Worm (Caenorhabditis elegans): Measurements from ENCODE around the gene F08F8.10.

Gene F08F8.10

DNA sequence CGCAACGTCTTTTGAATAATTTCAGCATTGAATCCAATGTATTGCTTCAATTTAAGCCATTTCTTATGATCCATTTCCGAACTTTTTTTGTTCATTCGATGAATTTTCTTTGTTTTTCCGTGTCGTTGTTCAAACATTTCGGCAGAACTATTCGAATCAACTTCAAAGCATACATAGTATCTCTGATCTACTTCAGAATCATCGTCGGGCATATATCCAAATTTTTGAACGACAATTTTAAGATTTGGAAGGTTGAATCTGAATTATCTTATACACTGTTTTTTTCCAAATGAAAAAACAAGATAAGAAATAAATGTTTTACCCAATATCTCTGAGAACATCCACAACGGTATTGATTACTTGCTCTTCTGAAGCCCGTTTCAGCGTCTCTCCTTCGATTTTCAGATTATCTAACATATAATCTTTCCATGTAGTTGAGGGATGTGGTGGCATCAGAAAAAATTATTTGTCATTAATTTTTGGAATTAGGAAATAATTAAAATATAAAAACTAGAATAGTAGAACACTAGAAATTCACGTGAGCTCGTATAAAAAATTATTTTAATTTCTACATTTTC is 27.9 kb downstream of the F08F8.10 start, which contains the start of gene lab-2:
lab-2 (minus strand) TSS at position 453 of the 578 bp plus-strand sequence.
- TF ChIP-seq lin-54 (GFP tag; optimal IDR thresholded peaks at IDR 0.05) (peak; percentile 10), chd-7 (tag; optimal IDR thresholded peaks at IDR 0.05) (peak; percentile 52), F33H1.4 (GFP tag; IDR thresholded peaks at IDR 0.05) (no peak), bed-1 (GFP tag; IDR thresholded peaks at IDR 0.05) (no peak), cebp-1 (GFP tag; IDR thresholded peaks at IDR 0.05) (no peak), cebp-1 (tag; optimal IDR thresholded peaks at IDR 0.05) (peak; percentile 33), C06A6.2 (GFP tag; conservative IDR thresholded peaks at IDR 0.05) (0 out of 2 replicates have a peak, but pooled peaks have one; percentile 10), madf-6 (GFP tag; IDR thresholded peaks at IDR 0.05) (0 out of 2 replicates have a peak, but pooled peaks have one; percentile 34), snpc-1.1 (tag; optimal IDR thresholded peaks at IDR 0.05; ENCODE audit: insufficient read depth) (no peak), let-526 (GFP tag; IDR thresholded peaks at IDR 0.05) (0 out of 2 replicates have a peak, but pooled peaks have one; percentile 9), F52B5.7 (tag; optimal IDR thresholded peaks at IDR 0.05) (peak; percentile 67), atf-7 (tag; optimal IDR thresholded peaks at IDR 0.05) (peak; percentile 27), Y95B8A.8 (GFP tag; IDR thresholded peaks at IDR 0.05) (0 out of 2 replicates have a peak, but pooled peaks have one; percentile 8), nfya-1 (tag; optimal IDR thresholded peaks at IDR 0.05; ENCODE audit: borderline replicate concordance, insufficient read depth) (no peak), ets-4 (GFP tag; optimal IDR thresholded peaks at IDR 0.05) (no peak), lin-40 (tag; optimal IDR thresholded peaks at IDR 0.05) (peak; percentile 18), dpff-1 (tag; optimal IDR thresholded peaks at IDR 0.05) (peak; percentile 40), F57C9.4 (tag; optimal IDR thresholded peaks at IDR 0.05) (peak; percentile 70), attf-6 (GFP tag; IDR thresholded peaks at IDR 0.05) (no peak), pha-4 (tag; optimal IDR thresholded peaks at IDR 0.05) (no peak), athp-1 (tag; optimal IDR thresholded peaks at IDR 0.05) (peak; percentile 78), F37B4.10 (GFP tag; IDR thresholded peaks at IDR 0.05) (no peak), repo-1 (tag; optimal IDR thresholded peaks at IDR 0.05) (peak; percentile 67), B0035.1 (tag; optimal IDR thresholded peaks at IDR 0.05) (peak; percentile 26), nfyb-1 (GFP tag; IDR thresholded peaks at IDR 0.05) (peak; percentile 72; the same call in 1 of the 2 replicates), Y56A3A.18 (GFP tag; IDR thresholded peaks at IDR 0.05) (peak; percentile 65; the same call in 1 of the 2 replicates), fkh-3 (tag; optimal IDR thresholded peaks at IDR 0.05) (peak; percentile 27), zim-3 (tag; optimal IDR thresholded peaks at IDR 0.05) (peak; percentile 17), ama-1 (optimal IDR thresholded peaks at IDR 0.05) (peak; percentile 51), ama-1 (GFP tag; optimal IDR thresholded peaks at IDR 0.05) (no peak), tbp1 (GFP tag; optimal IDR thresholded peaks at IDR 0.05) (no peak), hmg-1.2 (GFP tag; IDR thresholded peaks at IDR 0.05) (no peak), bed-2 (GFP tag; IDR thresholded peaks at IDR 0.05) (no peak), Y53G8AR.9 (GFP tag; conservative IDR thresholded peaks at IDR 0.05) (peak; percentile 53; the same call in 1 of the 2 replicates), B0336.3 (GFP tag; IDR thresholded peaks at IDR 0.05) (peak; percentile 71)

DNA sequence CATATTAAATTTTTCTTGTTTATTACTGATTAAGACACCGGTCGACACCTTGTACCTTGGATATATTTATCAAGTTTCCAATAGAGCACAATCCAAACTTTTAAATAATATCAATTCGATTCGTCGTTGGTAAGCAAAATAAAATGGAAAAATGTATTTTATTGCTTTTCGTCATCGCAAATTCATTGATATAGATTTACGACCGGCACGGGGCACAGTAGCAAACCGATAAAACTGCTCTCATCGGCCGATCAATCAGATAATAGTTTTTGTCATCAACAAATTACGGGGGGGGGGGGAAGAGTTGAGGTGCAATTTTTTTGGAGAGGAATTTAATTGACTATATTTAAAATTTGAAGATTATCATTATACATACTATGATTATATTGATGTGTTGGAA is 33.9 kb downstream of the F08F8.10 start:
- peak; percentile 24 for TF ChIP-seq nhr-80 (tag; optimal IDR thresholded peaks at IDR 0.05)
- no peak for TF ChIP-seq rcor-1 (GFP tag; IDR thresholded peaks at IDR 0.05)

DNA sequence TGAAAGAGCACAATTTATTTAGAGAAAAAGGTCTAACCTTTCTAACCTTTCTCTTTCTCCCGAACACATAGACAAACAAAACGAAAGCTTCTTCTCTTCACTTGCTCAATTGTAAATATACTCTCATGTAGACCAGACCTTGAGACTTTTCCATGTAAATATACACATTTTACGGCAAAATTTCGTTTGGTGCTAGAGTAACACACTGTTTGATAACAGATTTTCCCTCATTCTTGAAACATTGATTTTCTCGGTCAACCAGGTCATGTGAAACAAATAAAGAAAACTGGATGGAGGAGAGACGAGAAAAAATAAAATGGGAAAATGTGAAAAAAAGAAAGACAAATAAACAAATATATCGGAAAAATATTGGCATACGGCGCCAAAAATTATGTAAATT is 35.2 kb downstream of the F08F8.10 start:
- TF ChIP-seq C06A6.2 (GFP tag; conservative IDR thresholded peaks at IDR 0.05) (no peak), pha-4 (tag; optimal IDR thresholded peaks at IDR 0.05) (peak; percentile 7)
